Worm (Caenorhabditis elegans) whole organism, young adult: ENCODE results near the gene cng-2.

ENCODE experiments used
- T07F8.4 ChIP-seq: sonication (generic microtip); optimal IDR thresholded peaks from 2 replicates; lab custom pipeline; 2016; ENCODE audit warnings: mild to moderate bottlenecking, missing genetic modification characterization, moderate library complexity, missing compliant biosample characterization
- aptf-2 ChIP-seq: fragments of 200-800 bp; sonication (Bioruptor generic); conservative IDR thresholded peaks from 2 replicates; pipeline ENCODE4 v1.3.6; 2022; ENCODE audit warnings: missing genetic modification reagents, missing genetic modification characterization, missing compliant biosample characterization
- ets-4 ChIP-seq: fragments of 200-800 bp; sonication (Bioruptor generic); optimal IDR thresholded peaks from 2 replicates; lab custom pipeline; 2018; ENCODE audit warnings: mild to moderate bottlenecking, missing genetic modification characterization, missing compliant biosample characterization
- madf-6 ChIP-seq: fragments of 200-800 bp; sonication (Bioruptor generic); IDR thresholded peaks from 2 replicates; pipeline ENCODE4 v1.3.6; 2022; ENCODE audit warnings: missing genetic modification reagents, missing genetic modification characterization, missing compliant biosample characterization
- nhr-179 ChIP-seq: sonication (generic microtip); optimal IDR thresholded peaks from 2 replicates; lab custom pipeline; 2016; ENCODE audit warnings: mild to moderate bottlenecking, missing genetic modification characterization, missing compliant biosample characterization
- tbp1 ChIP-seq: fragments of 200-800 bp; sonication (Bioruptor generic); optimal IDR thresholded peaks from 2 replicates; lab custom pipeline; 2018; ENCODE audit warnings: mild to moderate bottlenecking, missing genetic modification characterization, missing compliant biosample characterization

- no peak for TF ChIP-seq madf-6 (GFP tag; lab: Robert Waterston, UW)
- TF ChIP-seq tbp1 (GFP tag; lab: Kevin White, UChicago): no peak
- TF ChIP-seq ets-4 (GFP tag; lab: Kevin White, UChicago): no peak
- TF ChIP-seq aptf-2: no peak
- no peak for TF ChIP-seq nhr-179 (tag; lab: Kevin White, UChicago)
- TF ChIP-seq T07F8.4 (tag; lab: Kevin White, UChicago): no peak
These were observed 22.0 kb downstream of the cng-2 start, which contains the start of gene R05C11.2 for ce11 chrIV:2059011-2059410.
